Worm (Caenorhabditis elegans) whole organism, L2 larva: ENCODE data around the gene nhr-168.

Source experiments
- F13H6.1 ChIP-seq: sonication (generic microtip); optimal IDR thresholded peaks from 2 replicates; lab custom pipeline; 2016; ENCODE audit warnings: missing genetic modification characterization, missing compliant biosample characterization
- R02D3.7 ChIP-seq: fragments of 150-350 bp; optimal IDR thresholded peaks from 2 replicates; lab custom pipeline; 2014; ENCODE audit warnings: missing biosample characterization, missing genetic modification characterization
- Y55F3AM.14 ChIP-seq: fragments of 200-800 bp; sonication (Bioruptor generic); optimal IDR thresholded peaks from 2 replicates; lab custom pipeline; 2018; ENCODE audit warnings: mild to moderate bottlenecking, missing genetic modification characterization, missing compliant biosample characterization
- ama-1 ChIP-seq: fragments of 150-350 bp; optimal IDR thresholded peaks from 2 replicates; lab custom pipeline; 2018; ENCODE audit warnings: inconsistent platforms
- blmp-1 ChIP-seq: sonication (generic microtip); optimal IDR thresholded peaks from 2 replicates; lab custom pipeline; 2017; ENCODE audit warnings: missing genetic modification characterization, mild to moderate bottlenecking, missing compliant biosample characterization, antibody characterized with exemption, moderate library complexity; ENCODE audit not compliant: insufficient read depth
- dmd-4 ChIP-seq: sonication (generic microtip); optimal IDR thresholded peaks from 2 replicates; lab custom pipeline; 2017; ENCODE audit warnings: missing biosample characterization, missing genetic modification characterization
- elt-1 ChIP-seq: fragments of 150-350 bp; optimal IDR thresholded peaks from 2 replicates; lab custom pipeline; 2014; ENCODE audit warnings: missing biosample characterization, missing genetic modification characterization
- elt-3 ChIP-seq: sonication (generic microtip); optimal IDR thresholded peaks from 2 replicates; lab custom pipeline; 2017; ENCODE audit warnings: missing biosample characterization, missing genetic modification characterization
- gmeb-1 ChIP-seq: fragments of 150-350 bp; optimal IDR thresholded peaks from 2 replicates; lab custom pipeline; 2014; ENCODE audit warnings: missing biosample characterization, missing genetic modification characterization
- lin-11 ChIP-seq: fragments of 150-350 bp; sonication (generic microtip); optimal IDR thresholded peaks from 2 replicates; lab custom pipeline; 2014; ENCODE audit warnings: missing biosample characterization, missing genetic modification characterization, inconsistent platforms, mixed read lengths
- lin-39 ChIP-seq: fragments of 150-350 bp; optimal IDR thresholded peaks from 2 replicates; lab custom pipeline; 2014; ENCODE audit warnings: missing biosample characterization, missing genetic modification reagents, missing genetic modification characterization
- lsy-2 ChIP-seq, 2 experiments: fragments of 150-350 bp in 1 of 2; sonication (generic microtip) in 1 of 2; optimal IDR thresholded peaks; 2 replicates each; lab custom pipeline; 2014 to 2017; ENCODE audit warnings: missing biosample characterization in 2 of 2, missing genetic modification characterization in 2 of 2
- mab-5 ChIP-seq: fragments of 150-350 bp; optimal IDR thresholded peaks from 2 replicates; lab custom pipeline; 2014; ENCODE audit warnings: missing biosample characterization, missing genetic modification characterization
- mbf-1 ChIP-seq: sonication (generic microtip); optimal IDR thresholded peaks from 2 replicates; lab custom pipeline; 2017; ENCODE audit warnings: missing biosample characterization, missing genetic modification characterization
- nhr-10 ChIP-seq: sonication (generic microtip); optimal IDR thresholded peaks from 2 replicates; lab custom pipeline; 2017; ENCODE audit warnings: missing biosample characterization, missing genetic modification characterization
- nhr-12 ChIP-seq: fragments of 150-350 bp; optimal IDR thresholded peaks from 2 replicates; lab custom pipeline; 2014; ENCODE audit warnings: missing biosample characterization, missing genetic modification characterization
- nhr-129 ChIP-seq: fragments of 150-350 bp; optimal IDR thresholded peaks from 2 replicates; lab custom pipeline; 2014; ENCODE audit warnings: missing biosample characterization, missing genetic modification characterization
- nhr-21 ChIP-seq: fragments of 150-350 bp; optimal IDR thresholded peaks from 2 replicates; lab custom pipeline; 2014; ENCODE audit warnings: missing biosample characterization, missing genetic modification characterization
- nhr-23 ChIP-seq: fragments of 150-350 bp; optimal IDR thresholded peaks from 2 replicates; lab custom pipeline; 2014; ENCODE audit warnings: missing biosample characterization, missing genetic modification reagents, missing genetic modification characterization
- nhr-237 ChIP-seq: fragments of 150-350 bp; optimal IDR thresholded peaks from 2 replicates; lab custom pipeline; 2014; ENCODE audit warnings: missing biosample characterization, missing genetic modification characterization
- nhr-25 ChIP-seq: fragments of 150-350 bp; sonication (generic microtip); optimal IDR thresholded peaks from 3 replicates; lab custom pipeline; 2014; ENCODE audit warnings: missing biosample characterization, missing genetic modification characterization
- peb-1 ChIP-seq: fragments of 150-350 bp; optimal IDR thresholded peaks from 2 replicates; lab custom pipeline; 2014; ENCODE audit warnings: missing biosample characterization, missing genetic modification characterization
- sem-4 ChIP-seq: fragments of 150-350 bp; optimal IDR thresholded peaks from 2 replicates; lab custom pipeline; 2014; ENCODE audit warnings: missing biosample characterization, missing genetic modification reagents, missing genetic modification characterization
- skn-1 ChIP-seq: sonication (generic microtip); optimal IDR thresholded peaks from 2 replicates; lab custom pipeline; 2017; ENCODE audit warnings: missing biosample characterization, missing genetic modification characterization
- sma-3 ChIP-seq: sonication (generic microtip); optimal IDR thresholded peaks from 2 replicates; lab custom pipeline; 2016; ENCODE audit warnings: missing genetic modification reagents, missing genetic modification characterization, missing compliant biosample characterization
- sma-9 ChIP-seq, 2 experiments: fragments of 150-350 bp in 1 of 2; sonication (generic microtip) in 1 of 2; optimal IDR thresholded peaks; 2 replicates each; lab custom pipeline; 2014 to 2016; ENCODE audit warnings: missing genetic modification characterization in 2 of 2, mild to moderate bottlenecking in 1 of 2, missing biosample characterization in 1 of 2, missing compliant biosample characterization in 1 of 2, missing genetic modification reagents in 1 of 2, moderate library complexity in 1 of 2
- snpc-4 ChIP-seq: fragments of 150-350 bp; optimal IDR thresholded peaks from 2 replicates; lab custom pipeline; 2014; ENCODE audit warnings: missing biosample characterization, missing genetic modification characterization
- unc-55 ChIP-seq: fragments of 150-350 bp; sonication (generic microtip); optimal IDR thresholded peaks from 3 replicates; lab custom pipeline; 2014; ENCODE audit warnings: missing biosample characterization, missing genetic modification reagents, missing genetic modification characterization
- unc-62 ChIP-seq: fragments of 150-350 bp; optimal IDR thresholded peaks from 2 replicates; lab custom pipeline; 2014; ENCODE audit warnings: missing biosample characterization, missing genetic modification reagents, missing genetic modification characterization
- zag-1 ChIP-seq: fragments of 150-350 bp; optimal IDR thresholded peaks from 2 replicates; lab custom pipeline; 2014; ENCODE audit warnings: missing biosample characterization, missing genetic modification characterization
- ztf-1 ChIP-seq: fragments of 200-800 bp; sonication (Bioruptor generic); conservative IDR thresholded peaks from 2 replicates; pipeline ENCODE4 v1.3.6; 2022; ENCODE audit warnings: missing genetic modification characterization, missing compliant biosample characterization
- ztf-11 ChIP-seq: sonication (generic microtip); optimal IDR thresholded peaks from 2 replicates; lab custom pipeline; 2017; ENCODE audit warnings: missing biosample characterization, missing genetic modification characterization
- ztf-4 ChIP-seq: fragments of 150-350 bp; optimal IDR thresholded peaks from 2 replicates; lab custom pipeline; 2014; ENCODE audit warnings: missing biosample characterization, missing genetic modification characterization

Gene nhr-168

DNA sequence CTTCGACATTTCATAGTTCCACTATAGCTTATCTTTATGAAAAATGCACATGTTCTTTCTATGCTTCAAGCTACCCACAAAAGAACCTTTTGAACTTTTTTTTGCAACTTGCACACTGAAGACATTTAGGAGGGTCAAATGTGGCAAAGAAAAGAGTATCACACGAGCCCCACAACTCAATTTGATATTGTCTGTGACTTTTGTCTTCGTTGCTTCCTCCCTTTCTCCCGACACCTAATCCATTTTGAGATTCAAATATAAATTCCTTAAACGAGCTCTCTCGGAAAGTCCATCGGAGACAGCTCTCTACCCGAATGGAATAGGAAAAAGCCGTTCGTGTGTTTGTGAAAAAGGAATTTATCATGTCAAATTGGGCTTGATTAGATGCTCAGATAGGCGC, 16.6 kb upstream of the nhr-168 start:
- TF ChIP-seq unc-55 (GFP tag; lab: Kevin White, UChicago) = no peak

DNA sequence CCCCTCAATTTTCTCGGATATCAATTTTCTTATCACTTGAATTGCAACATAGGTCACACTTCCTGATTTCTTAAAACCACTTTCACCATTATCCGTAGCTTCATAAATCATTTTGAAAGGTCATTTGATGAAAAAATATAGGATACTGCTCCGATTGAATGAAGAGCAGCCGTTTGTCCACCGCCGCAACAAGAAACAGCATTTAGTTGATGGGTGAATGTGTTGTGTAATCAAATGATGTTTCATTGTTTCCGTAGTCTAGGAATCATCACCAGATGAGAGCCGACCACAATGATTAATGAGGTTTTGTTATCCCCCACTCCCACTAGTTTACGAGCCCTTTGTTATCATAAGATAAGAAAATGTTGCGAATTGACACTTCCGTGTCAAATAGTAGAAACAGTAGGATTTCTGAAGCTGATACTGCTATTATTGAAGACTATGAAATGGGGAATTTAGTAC, 12.2 kb upstream of the nhr-168 start, which contains the start of gene twk-43:
Gene twk-43 (plus strand): TSS at position 412 of the 462 bp plus-strand sequence.
- TF ChIP-seq nhr-12 (tag; lab: Kevin White, UChicago) (no peak), ztf-4 (tag; lab: Kevin White, UChicago) (no peak), peb-1 (no peak), mbf-1 (no peak), lin-39 (tag; lab: Kevin White, UChicago) (no peak), nhr-25 (tag; lab: Kevin White, UChicago) (no peak), sem-4 (tag; lab: Kevin White, UChicago) (peak; percentile 54), dmd-4 (no peak), elt-3 (tag; lab: Kevin White, UChicago) (no peak), blmp-1 (tag; lab: Kevin White, UChicago) (no peak), snpc-4 (tag; lab: Kevin White, UChicago) (no peak), lsy-2 (tag; optimal IDR thresholded peaks at IDR 0.05; lab: Kevin White, UChicago) (no peak), zag-1 (no peak), nhr-21 (tag; lab: Kevin White, UChicago) (no peak), sma-9 (GFP tag; optimal IDR thresholded peaks at IDR 0.05; lab: Kevin White, UChicago) (peak; percentile 13), sma-9 (tag; optimal IDR thresholded peaks at IDR 0.05; lab: Kevin White, UChicago) (no peak), F13H6.1 (tag; lab: Kevin White, UChicago) (peak; percentile 19), skn-1 (tag; lab: Kevin White, UChicago) (no peak), mab-5 (tag; lab: Kevin White, UChicago) (peak; percentile 75), ztf-11 (tag; lab: Kevin White, UChicago) (no peak), Y55F3AM.14 (GFP tag; lab: Kevin White, UChicago) (no peak), unc-62 (GFP tag; lab: Kevin White, UChicago) (no peak), nhr-237 (tag; lab: Kevin White, UChicago) (no peak), nhr-10 (tag; lab: Kevin White, UChicago) (no peak), lin-11 (tag; lab: Kevin White, UChicago) (no peak)

DNA sequence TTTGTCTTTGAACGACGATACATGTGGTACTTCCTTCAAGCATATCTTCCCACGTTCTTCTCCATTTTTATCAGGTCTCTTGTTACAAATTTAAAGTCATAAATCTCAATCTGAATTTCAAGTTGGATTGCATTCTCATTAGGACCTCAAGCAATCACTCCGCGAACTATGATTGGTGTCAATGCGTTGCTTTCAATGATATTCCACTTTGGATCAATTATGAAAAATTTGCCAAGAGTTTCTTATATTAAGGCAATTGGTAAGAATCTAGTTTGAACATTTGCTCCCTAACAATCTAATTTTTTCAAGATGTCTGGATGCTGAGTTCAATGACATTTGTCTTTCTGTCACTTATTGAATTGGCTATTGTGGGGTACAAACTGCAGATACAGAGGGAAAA, 8.6 kb upstream of the nhr-168 start:
- TF ChIP-seq nhr-23 (no peak), peb-1 (no peak), nhr-21 (tag; lab: Kevin White, UChicago) (no peak), R02D3.7 (no peak), sma-3 (no peak)

DNA sequence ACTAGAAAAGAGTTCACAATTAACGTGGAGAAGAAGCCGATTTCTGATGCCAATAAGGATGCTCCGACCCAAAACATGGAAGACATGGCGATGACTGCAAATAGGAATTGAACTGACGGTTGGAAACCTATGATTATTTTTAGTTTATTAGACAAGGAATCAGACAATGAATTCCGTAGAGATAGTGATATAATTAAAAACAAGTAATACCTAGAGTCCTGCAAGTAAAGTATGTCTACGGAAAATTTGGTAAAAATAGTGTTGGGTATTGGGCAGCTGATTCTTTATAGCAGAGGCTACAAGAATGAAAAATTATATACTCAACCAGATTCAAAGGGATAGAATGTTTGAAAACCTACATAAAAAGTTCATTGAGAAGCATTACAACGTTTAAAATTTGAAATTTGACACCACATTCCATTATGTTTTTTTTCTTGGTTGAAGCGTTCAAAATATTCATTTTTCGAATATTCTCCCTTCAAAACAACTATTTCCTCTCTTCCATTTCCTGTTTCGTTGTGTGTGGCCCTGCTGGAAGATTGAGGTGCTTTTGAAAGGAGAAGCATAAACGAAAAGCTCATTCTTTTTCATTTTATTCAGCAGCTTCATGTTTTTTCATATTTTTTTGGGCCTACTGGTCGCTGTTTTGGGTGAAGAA, 6.1 kb upstream of the nhr-168 start, which contains the start of the genes str-4 and lgc-48:
Gene str-4 (minus strand): TSS at position 101 of the 658 bp plus-strand sequence.
Gene lgc-48 (plus strand): TSS at position 608 of the 658 bp plus-strand sequence.
- TF ChIP-seq elt-1 (tag; lab: Kevin White, UChicago) (no peak), nhr-129 (no peak), skn-1 (tag; lab: Kevin White, UChicago) (no peak), ztf-1 (GFP tag; lab: Robert Waterston, UW) (no peak), ama-1 (lab: Kevin White, UChicago) (no peak), R02D3.7 (no peak), gmeb-1 (tag; lab: Kevin White, UChicago) (no peak)

DNA sequence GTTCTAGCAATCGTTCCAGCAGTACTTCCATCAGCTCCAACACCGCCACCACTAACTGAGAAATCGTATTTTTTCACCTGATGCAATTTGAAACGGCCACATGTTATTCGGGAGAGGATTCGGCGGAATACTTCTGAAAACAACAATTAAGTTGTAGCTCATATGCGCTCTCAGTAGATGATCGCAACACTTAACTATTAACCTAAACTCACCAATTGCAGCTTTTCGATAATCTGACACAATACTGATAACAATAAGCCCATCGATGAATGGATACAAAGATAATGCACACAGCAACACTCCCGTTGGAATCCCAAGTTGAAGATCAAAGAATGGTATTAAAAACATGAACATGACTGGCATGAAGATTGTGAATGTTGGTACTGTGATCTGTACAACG, 4.4 kb upstream of the nhr-168 start:
- TF ChIP-seq gmeb-1 (tag; lab: Kevin White, UChicago) = no peak
- TF ChIP-seq, all 48 proteins: peak for 0
